Fruit fly (Drosophila melanogaster) whole organism, embryonic: ENCODE measurements around the gene asf1.

Experiments used
- Ada2b ChIP-seq: fragments of 200-800 bp; sonication (Bioruptor generic); IDR thresholded peaks from 2 replicates; pipeline ENCODE4 v1.3.6; 2022; ENCODE audit warnings: missing biosample characterization, missing genetic modification characterization
- Bteb2 ChIP-seq: fragments of 200-800 bp; sonication (Bioruptor generic); optimal IDR thresholded peaks from 2 replicates; lab custom pipeline; 2016; ENCODE audit warnings: missing biosample characterization, missing genetic modification characterization
- C15 ChIP-seq: fragments of 200-800 bp; sonication (Bioruptor generic); IDR thresholded peaks from 3 replicates; pipeline ENCODE4 v1.3.6; 2022; ENCODE audit warnings: missing biosample characterization, missing genetic modification characterization
- CG10565 ChIP-seq: fragments of 200-800 bp; sonication (Bioruptor generic); optimal IDR thresholded peaks from 3 replicates; lab custom pipeline; 2016; ENCODE audit warnings: missing biosample characterization, mild to moderate bottlenecking, missing genetic modification characterization
- CG11093 ChIP-seq: fragments of 200-800 bp; sonication (Bioruptor generic); IDR thresholded peaks from 3 replicates; pipeline ENCODE4 v1.3.6; 2022; ENCODE audit warnings: missing biosample characterization, missing genetic modification characterization
- CG11504 ChIP-seq: fragments of 200-800 bp; sonication (Bioruptor generic); optimal IDR thresholded peaks from 3 replicates; lab custom pipeline; 2019; ENCODE audit warnings: missing biosample characterization, mild to moderate bottlenecking, missing genetic modification characterization, moderate library complexity
- CG12071 ChIP-seq: fragments of 200-800 bp; sonication (Bioruptor generic); optimal IDR thresholded peaks from 3 replicates; lab custom pipeline; 2018; ENCODE audit warnings: missing biosample characterization, mild to moderate bottlenecking, missing genetic modification characterization
- CG13775 ChIP-seq: fragments of 200-800 bp; sonication (Bioruptor generic); optimal IDR thresholded peaks from 3 replicates; lab custom pipeline; 2017; ENCODE audit warnings: missing biosample characterization, mild to moderate bottlenecking, missing genetic modification characterization
- CG14710 ChIP-seq: fragments of 200-800 bp; sonication (Bioruptor generic); optimal IDR thresholded peaks from 3 replicates; lab custom pipeline; 2019; ENCODE audit warnings: missing biosample characterization, mild to moderate bottlenecking, missing genetic modification characterization, moderate library complexity
- CG15011 ChIP-seq: fragments of 200-800 bp; sonication (Bioruptor generic); optimal IDR thresholded peaks from 3 replicates; lab custom pipeline; 2018; ENCODE audit warnings: missing biosample characterization, mild to moderate bottlenecking, missing genetic modification characterization
- CG15073 ChIP-seq: fragments of 200-800 bp; sonication (Bioruptor generic); optimal IDR thresholded peaks from 2 replicates; lab custom pipeline; 2016; ENCODE audit warnings: missing biosample characterization, missing genetic modification characterization
- CG2889 ChIP-seq: fragments of 200-800 bp; sonication (Bioruptor generic); IDR thresholded peaks from 3 replicates; pipeline ENCODE4 v1.3.6; 2022; ENCODE audit warnings: missing biosample characterization, missing genetic modification characterization
- CG3065 ChIP-seq: fragments of 200-800 bp; sonication (Bioruptor generic); optimal IDR thresholded peaks from 2 replicates; lab custom pipeline; 2016; ENCODE audit warnings: missing biosample characterization, missing genetic modification characterization
- CG3407 ChIP-seq: fragments of 200-800 bp; sonication (Bioruptor generic); optimal IDR thresholded peaks from 2 replicates; lab custom pipeline; 2018; ENCODE audit warnings: missing biosample characterization, mild to moderate bottlenecking, missing genetic modification characterization
- CG3726 ChIP-seq: fragments of 200-800 bp; sonication (Bioruptor generic); IDR thresholded peaks from 3 replicates; pipeline ENCODE4, ENCODE4 v1.3.6; 2022; ENCODE audit warnings: missing biosample characterization, missing genetic modification characterization
- CG3995 ChIP-seq: fragments of 200-800 bp; sonication (Bioruptor generic); optimal IDR thresholded peaks from 3 replicates; lab custom pipeline; 2016; ENCODE audit warnings: missing biosample characterization, missing genetic modification characterization
- CG4424 ChIP-seq: fragments of 200-800 bp; sonication (Bioruptor generic); optimal IDR thresholded peaks from 3 replicates; lab custom pipeline; 2016; ENCODE audit warnings: missing biosample characterization, missing genetic modification characterization
- CG7372 ChIP-seq: fragments of 200-800 bp; sonication (Bioruptor generic); IDR thresholded peaks from 2 replicates; pipeline ENCODE4 v1.3.6; 2022; ENCODE audit warnings: missing biosample characterization, missing genetic modification characterization
- CG7839 ChIP-seq: fragments of 200-800 bp; sonication (Bioruptor generic); optimal IDR thresholded peaks from 3 replicates; lab custom pipeline; 2018; ENCODE audit warnings: missing biosample characterization, mild to moderate bottlenecking, missing genetic modification characterization, moderate library complexity
- CG8359 ChIP-seq: fragments of 200-800 bp; sonication (Bioruptor generic); optimal IDR thresholded peaks from 2 replicates; lab custom pipeline; 2017; ENCODE audit warnings: missing biosample characterization, mild to moderate bottlenecking, missing genetic modification characterization, borderline replicate concordance
- CG8388 ChIP-seq: fragments of 200-800 bp; sonication (Bioruptor generic); optimal IDR thresholded peaks from 2 replicates; lab custom pipeline; 2019; ENCODE audit warnings: missing biosample characterization, mild to moderate bottlenecking, missing genetic modification characterization, moderate library complexity
- CG8478 ChIP-seq: fragments of >200 bp; optimal IDR thresholded peaks from 2 replicates; lab custom pipeline; 2018
- CHES-1-like ChIP-seq: fragments of 200-800 bp; sonication (Bioruptor generic); optimal IDR thresholded peaks from 2 replicates; lab custom pipeline; 2016; ENCODE audit warnings: missing biosample characterization, missing genetic modification characterization
- D19B ChIP-seq: fragments of 200-800 bp; sonication (Bioruptor generic); optimal IDR thresholded peaks from 2 replicates; lab custom pipeline; 2017; ENCODE audit warnings: missing biosample characterization, mild to moderate bottlenecking, missing genetic modification characterization
- Dref ChIP-seq: fragments of 200-800 bp; sonication (Bioruptor generic); IDR thresholded peaks from 2 replicates; pipeline ENCODE4 v1.3.6; 2022; ENCODE audit warnings: missing biosample characterization, missing genetic modification characterization
- Elba2 ChIP-seq: fragments of 200-800 bp; sonication (Bioruptor generic); optimal IDR thresholded peaks from 3 replicates; lab custom pipeline; 2016; ENCODE audit warnings: missing biosample characterization, missing genetic modification characterization
- Mad ChIP-seq: fragments of 200-800 bp; sonication (Bioruptor generic); optimal IDR thresholded peaks from 2 replicates; lab custom pipeline; 2016; ENCODE audit warnings: missing biosample characterization, missing genetic modification characterization
- NK7.1 ChIP-seq: fragments of 200-800 bp; sonication (Bioruptor generic); optimal IDR thresholded peaks from 3 replicates; lab custom pipeline; 2016; ENCODE audit warnings: missing biosample characterization, missing genetic modification characterization
- Nf-YB ChIP-seq: fragments of 200-800 bp; sonication (Bioruptor generic); optimal IDR thresholded peaks from 3 replicates; lab custom pipeline; 2019; ENCODE audit warnings: missing biosample characterization, mild to moderate bottlenecking, missing genetic modification characterization, moderate library complexity
- PHDP ChIP-seq: fragments of 200-800 bp; sonication (Bioruptor generic); optimal IDR thresholded peaks from 3 replicates; lab custom pipeline; 2018; ENCODE audit warnings: missing biosample characterization, mild to moderate bottlenecking, missing genetic modification characterization, moderate library complexity
- Sin3A ChIP-seq: fragments of >200 bp; optimal IDR thresholded peaks from 2 replicates; lab custom pipeline; 2018
- Ssrp ChIP-seq: fragments of 200-800 bp; sonication (Bioruptor generic); optimal IDR thresholded peaks from 2 replicates; lab custom pipeline; 2018; ENCODE audit warnings: missing biosample characterization, mild to moderate bottlenecking, missing genetic modification characterization, moderate library complexity
- ash1 ChIP-seq: fragments of 200-800 bp; sonication (Bioruptor generic); optimal IDR thresholded peaks from 2 replicates; lab custom pipeline; 2018; ENCODE audit warnings: missing biosample characterization, mild to moderate bottlenecking, missing genetic modification characterization
- cas ChIP-seq: fragments of 200-800 bp; sonication (Bioruptor generic); IDR thresholded peaks from 2 replicates; pipeline ENCODE4 v1.3.6; 2022; ENCODE audit warnings: missing biosample characterization, missing genetic modification characterization
- ci ChIP-seq: fragments of 200-800 bp; sonication (Bioruptor generic); IDR thresholded peaks from 3 replicates; pipeline ENCODE4 v1.3.6; 2022; ENCODE audit warnings: missing biosample characterization, missing genetic modification characterization
- cwo ChIP-seq: fragments of 200-800 bp; sonication (Bioruptor generic); optimal IDR thresholded peaks from 3 replicates; lab custom pipeline; 2017; ENCODE audit warnings: missing biosample characterization, missing genetic modification characterization, mild to moderate bottlenecking, moderate library complexity, missing genetic modification reagents
- gcm ChIP-seq: fragments of 200-800 bp; sonication (Bioruptor generic); optimal IDR thresholded peaks from 2 replicates; lab custom pipeline; 2019; ENCODE audit warnings: missing biosample characterization, mild to moderate bottlenecking, missing genetic modification characterization, moderate library complexity
- hbn ChIP-seq: fragments of 200-800 bp; sonication (Bioruptor generic); IDR thresholded peaks from 2 replicates; pipeline ENCODE4 v1.3.6; 2022; ENCODE audit warnings: missing biosample characterization, missing genetic modification characterization; ENCODE audit not compliant: partially characterized antibody
- inv ChIP-seq: fragments of 200-800 bp; sonication (Bioruptor generic); IDR thresholded peaks from 2 replicates; pipeline ENCODE4 v1.3.6; 2022; ENCODE audit warnings: missing biosample characterization, missing genetic modification characterization; ENCODE audit not compliant: partially characterized antibody
- mirr ChIP-seq: fragments of 200-800 bp; sonication (Bioruptor generic); optimal IDR thresholded peaks from 3 replicates; lab custom pipeline; 2018; ENCODE audit warnings: missing biosample characterization, mild to moderate bottlenecking, missing genetic modification characterization
- pb ChIP-seq: fragments of 200-800 bp; sonication (Bioruptor generic); optimal IDR thresholded peaks from 3 replicates; lab custom pipeline; 2016; ENCODE audit warnings: missing biosample characterization, missing genetic modification characterization
- row ChIP-seq: fragments of 200-800 bp; sonication (Bioruptor generic); IDR thresholded peaks from 3 replicates; pipeline ENCODE4 v1.3.6; 2022; ENCODE audit warnings: missing biosample characterization, missing genetic modification characterization
- sc ChIP-seq, 3 experiments: fragments of >200 bp in 2 of 3; fragments of 200-800 bp in 1 of 3; sonication (Bioruptor generic) in 1 of 3; optimal IDR thresholded peaks; 2 replicates in 2 of 3; 3 replicates in 1 of 3; lab custom pipeline; 2017; ENCODE audit warnings: mild to moderate bottlenecking in 1 of 3, missing biosample characterization in 1 of 3, missing genetic modification characterization in 1 of 3, missing genetic modification reagents in 1 of 3
- sens-2 ChIP-seq: fragments of 200-800 bp; sonication (Bioruptor generic); IDR thresholded peaks from 2 replicates; pipeline ENCODE4 v1.3.6; 2022; ENCODE audit warnings: missing biosample characterization, missing genetic modification characterization
- seq ChIP-seq: fragments of 200-800 bp; sonication (Bioruptor generic); IDR thresholded peaks from 2 replicates; pipeline ENCODE4 v1.3.6; 2022; ENCODE audit warnings: missing biosample characterization, missing genetic modification characterization
- sima ChIP-seq: fragments of 200-800 bp; sonication (Bioruptor generic); optimal IDR thresholded peaks from 2 replicates; lab custom pipeline; 2016; ENCODE audit warnings: missing biosample characterization, missing genetic modification characterization
- slbo ChIP-seq: fragments of 200-800 bp; sonication (Bioruptor generic); IDR thresholded peaks from 2 replicates; pipeline ENCODE4 v1.3.6; 2022; ENCODE audit warnings: missing biosample characterization, missing genetic modification characterization
- stc ChIP-seq: fragments of 200-800 bp; sonication (Bioruptor generic); IDR thresholded peaks from 2 replicates; pipeline ENCODE4 v1.3.6; 2022; ENCODE audit warnings: missing biosample characterization, missing genetic modification characterization
- tna ChIP-seq: fragments of 200-800 bp; sonication (Bioruptor generic); IDR thresholded peaks from 2 replicates; pipeline ENCODE4 v1.3.6; 2022; ENCODE audit warnings: missing biosample characterization, missing genetic modification characterization; ENCODE audit not compliant: partially characterized antibody
- z ChIP-seq: fragments of 200-800 bp; sonication (Bioruptor generic); IDR thresholded peaks from 3 replicates; pipeline ENCODE4 v1.3.6; 2022; ENCODE audit warnings: missing biosample characterization, missing genetic modification characterization
- zfh2 ChIP-seq: fragments of 200-800 bp; sonication (Bioruptor generic); optimal IDR thresholded peaks from 2 replicates; lab custom pipeline; 2016; ENCODE audit warnings: missing biosample characterization, missing genetic modification characterization

The asf1 gene

DNA sequence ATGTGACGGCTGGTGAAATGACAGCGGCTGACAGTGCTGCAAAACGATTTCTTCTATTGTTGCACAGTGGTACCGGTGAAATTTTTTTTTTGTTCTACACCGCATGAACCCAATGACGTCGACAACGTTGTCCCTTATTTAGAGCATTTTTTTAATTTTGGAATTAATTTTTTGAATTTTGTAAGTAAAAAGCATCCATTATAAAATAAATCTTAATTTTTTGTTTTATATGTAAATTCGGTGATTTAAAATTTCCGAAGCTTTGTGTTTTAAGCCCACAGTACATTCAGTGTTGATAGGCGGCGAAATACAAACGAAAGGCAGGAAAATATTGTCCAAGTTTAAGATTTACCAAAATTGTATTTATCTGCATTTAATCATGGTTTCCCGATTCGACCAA is 6.5 kb upstream of the asf1 start, which contains the start of the genes Lon and PIG-F (continued):
- TF ChIP-seq Elba2 (GFP tag; lab: Kevin White, UChicago) (peak; percentile 97), CG3726 (peak; percentile 97), tna (no peak; the same call in 1 of the 2 replicates), NK7.1 (GFP tag; lab: Kevin White, UChicago) (peak; percentile 93), CG15073 (peak; percentile 91), cas (GFP tag; lab: Robert Waterston, UW) (peak; percentile 96), CG3407 (GFP tag; lab: Kevin White, UChicago) (peak; percentile 98), hbn (GFP tag; lab: Robert Waterston, UW) (peak; percentile 47; the same call in 1 of the 2 replicates), D19B (GFP tag; lab: Kevin White, UChicago) (peak; percentile 97), CG14710 (tag; lab: Kevin White, UChicago) (peak; percentile 99), CG11504 (tag; lab: Kevin White, UChicago) (peak; percentile 98), Sin3A (lab: Kevin White, UChicago) (peak; percentile 65), cwo (peak; percentile 96), CG3065 (GFP tag; lab: Kevin White, UChicago) (peak; percentile 99), Ada2b (GFP tag; lab: Robert Waterston, UW) (peak; percentile 98), ash1 (GFP tag; lab: Kevin White, UChicago) (peak; percentile 70), Dref (GFP tag; lab: Robert Waterston, UW) (peak; percentile 43), sc (optimal IDR thresholded peaks at IDR 0.05; lab: Kevin White, UChicago) (no peak), sc (GFP tag; optimal IDR thresholded peaks at IDR 0.05; lab: Kevin White, UChicago) (peak; percentile 99), stc (GFP tag; lab: Robert Waterston, UW) (peak; percentile 98), gcm (GFP tag; lab: Kevin White, UChicago) (peak; percentile 99), row (GFP tag; lab: Robert Waterston, UW) (peak; percentile 99), CG8478 (lab: Kevin White, UChicago) (no peak), seq (GFP tag; lab: Robert Waterston, UW) (peak; percentile 99), CG13775 (GFP tag; lab: Kevin White, UChicago) (peak; percentile 100), Nf-YB (GFP tag; lab: Kevin White, UChicago) (peak; percentile 90), CG15011 (GFP tag; lab: Kevin White, UChicago) (peak; percentile 98), Mad (GFP tag; lab: Kevin White, UChicago) (peak; percentile 99), pb (peak; percentile 92), CG12071 (GFP tag; lab: Kevin White, UChicago) (peak; percentile 93), inv (peak; percentile 64), ci (GFP tag; lab: Robert Waterston, UW) (peak; percentile 98), CG8388 (GFP tag; lab: Kevin White, UChicago) (peak; percentile 98), CG3995 (GFP tag; lab: Kevin White, UChicago) (peak; percentile 88), CG8359 (GFP tag; lab: Kevin White, UChicago) (peak; percentile 95), mirr (GFP tag; lab: Kevin White, UChicago) (peak; percentile 95), Ssrp (tag; lab: Kevin White, UChicago) (peak; percentile 99), sima (GFP tag; lab: Kevin White, UChicago) (peak; percentile 92), sens-2 (GFP tag; lab: Robert Waterston, UW) (peak; percentile 95), zfh2 (GFP tag; lab: Kevin White, UChicago) (peak; percentile 99), CG7839 (tag; lab: Kevin White, UChicago) (peak; percentile 100), PHDP (tag; lab: Kevin White, UChicago) (peak; percentile 99), C15 (GFP tag; lab: Robert Waterston, UW) (peak; percentile 95), CG10565 (GFP tag; lab: Kevin White, UChicago) (peak; percentile 96), Bteb2 (peak; percentile 97), CG11093 (peak; percentile 99), z (GFP tag; lab: Robert Waterston, UW) (peak; percentile 67; the same call in 2 of the 3 replicates), slbo (GFP tag; lab: Robert Waterston, UW) (peak; percentile 99), CG2889 (peak; percentile 97), CG4424 (peak; percentile 100), CG7372 (GFP tag; lab: Robert Waterston, UW) (peak; percentile 99), CHES-1-like (GFP tag; lab: Kevin White, UChicago) (peak; percentile 97)
